Fruit fly (Drosophila melanogaster) whole organism, embryonic: ENCODE measurements around the gene Sil1.

Experiments used
- Antp ChIP-seq: fragments of 200-800 bp; sonication (Bioruptor generic); optimal IDR thresholded peaks from 3 replicates; lab custom pipeline; 2016; ENCODE audit warnings: missing biosample characterization, missing genetic modification characterization
- Atf6 ChIP-seq: fragments of 200-800 bp; sonication (Bioruptor generic); IDR thresholded peaks from 2 replicates; pipeline ENCODE4 v1.3.6; 2022; ENCODE audit warnings: missing biosample characterization, missing genetic modification characterization
- B-H1 ChIP-seq: fragments of 200-800 bp; sonication (Bioruptor generic); IDR thresholded peaks from 3 replicates; pipeline ENCODE4 v1.3.6; 2022; ENCODE audit warnings: missing biosample characterization, missing genetic modification characterization
- Bteb2 ChIP-seq: fragments of 200-800 bp; sonication (Bioruptor generic); optimal IDR thresholded peaks from 2 replicates; lab custom pipeline; 2016; ENCODE audit warnings: missing biosample characterization, missing genetic modification characterization
- CG10462 ChIP-seq: fragments of 200-800 bp; sonication (Bioruptor generic); optimal IDR thresholded peaks from 2 replicates; lab custom pipeline; 2016; ENCODE audit warnings: missing biosample characterization, missing genetic modification characterization
- CG10959 ChIP-seq: fragments of 200-800 bp; sonication (Bioruptor generic); IDR thresholded peaks from 2 replicates; pipeline ENCODE4 v1.3.6; 2022; ENCODE audit warnings: missing biosample characterization, missing genetic modification characterization
- CG11247 ChIP-seq: fragments of 200-800 bp; sonication (Bioruptor generic); IDR thresholded peaks from 2 replicates; pipeline ENCODE4 v1.3.6; 2022; ENCODE audit warnings: missing biosample characterization, missing genetic modification characterization
- CG11560 ChIP-seq: fragments of 200-800 bp; sonication (Bioruptor generic); IDR thresholded peaks from 3 replicates; pipeline ENCODE4 v1.3.6; 2022; ENCODE audit warnings: missing biosample characterization, missing genetic modification characterization
- CG1233 ChIP-seq: fragments of 200-800 bp; sonication (Bioruptor generic); optimal IDR thresholded peaks from 4 replicates; lab custom pipeline; 2018; ENCODE audit warnings: missing biosample characterization, mild to moderate bottlenecking, missing genetic modification characterization
- CG12769 ChIP-seq: fragments of 200-800 bp; sonication (Bioruptor generic); optimal IDR thresholded peaks from 2 replicates; lab custom pipeline; 2019; ENCODE audit warnings: missing biosample characterization, mild to moderate bottlenecking, missing genetic modification characterization, moderate library complexity
- CG15011 ChIP-seq: fragments of 200-800 bp; sonication (Bioruptor generic); optimal IDR thresholded peaks from 3 replicates; lab custom pipeline; 2018; ENCODE audit warnings: missing biosample characterization, mild to moderate bottlenecking, missing genetic modification characterization
- CG15696 ChIP-seq: fragments of 200-800 bp; sonication (Bioruptor generic); optimal IDR thresholded peaks from 2 replicates; lab custom pipeline; 2019; ENCODE audit warnings: missing biosample characterization, mild to moderate bottlenecking, missing genetic modification characterization, moderate library complexity
- CG18476 ChIP-seq: fragments of 200-800 bp; sonication (Bioruptor generic); optimal IDR thresholded peaks from 2 replicates; lab custom pipeline; 2016; ENCODE audit warnings: missing biosample characterization, mild to moderate bottlenecking, missing genetic modification characterization
- CG18764 ChIP-seq: fragments of 200-800 bp; sonication (Bioruptor generic); optimal IDR thresholded peaks from 3 replicates; lab custom pipeline; 2016; ENCODE audit warnings: missing biosample characterization, missing genetic modification characterization
- CG2120 ChIP-seq: fragments of 200-800 bp; sonication (Bioruptor generic); optimal IDR thresholded peaks from 3 replicates; lab custom pipeline; 2016; ENCODE audit warnings: missing biosample characterization, missing genetic modification characterization
- CG2202 ChIP-seq: fragments of 200-800 bp; sonication (Bioruptor generic); optimal IDR thresholded peaks from 2 replicates; lab custom pipeline; 2018; ENCODE audit warnings: missing biosample characterization, mild to moderate bottlenecking, missing genetic modification characterization
- CG2712 ChIP-seq: fragments of 200-800 bp; optimal IDR thresholded peaks from 3 replicates; lab custom pipeline; 2019; ENCODE audit warnings: missing biosample characterization, mild to moderate bottlenecking, missing genetic modification characterization, moderate library complexity
- CG3838 ChIP-seq: fragments of 200-800 bp; sonication (Bioruptor generic); optimal IDR thresholded peaks from 3 replicates; lab custom pipeline; 2016; ENCODE audit warnings: missing biosample characterization, missing genetic modification characterization
- CG6683 ChIP-seq: fragments of 200-800 bp; sonication (Bioruptor generic); optimal IDR thresholded peaks from 2 replicates; lab custom pipeline; 2017; ENCODE audit warnings: missing biosample characterization, mild to moderate bottlenecking, missing genetic modification characterization, missing genetic modification reagents
- CG7372 ChIP-seq: fragments of 200-800 bp; sonication (Bioruptor generic); IDR thresholded peaks from 2 replicates; pipeline ENCODE4 v1.3.6; 2022; ENCODE audit warnings: missing biosample characterization, missing genetic modification characterization
- CG7556 ChIP-seq: fragments of 200-800 bp; sonication (Bioruptor generic); optimal IDR thresholded peaks from 2 replicates; lab custom pipeline; 2017; ENCODE audit warnings: missing biosample characterization, mild to moderate bottlenecking, missing genetic modification characterization
- CG9932 ChIP-seq: fragments of 200-800 bp; sonication (Bioruptor generic); IDR thresholded peaks from 2 replicates; pipeline ENCODE4 v1.3.6; 2022; ENCODE audit warnings: missing biosample characterization, missing genetic modification characterization
- Dfd ChIP-seq, 2 experiments: fragments of >200 bp; optimal IDR thresholded peaks; 2 replicates each; lab custom pipeline; 2017; ENCODE audit warnings: missing biosample characterization in 2 of 2, missing genetic modification characterization in 2 of 2
- E2f2 ChIP-seq: fragments of 200-800 bp; sonication (Bioruptor generic); IDR thresholded peaks from 2 replicates; pipeline ENCODE4 v1.3.6; 2022; ENCODE audit warnings: missing biosample characterization, missing genetic modification characterization
- Fer3 ChIP-seq: fragments of 200-800 bp; sonication (Bioruptor generic); optimal IDR thresholded peaks from 2 replicates; lab custom pipeline; 2018; ENCODE audit warnings: missing biosample characterization, mild to moderate bottlenecking, missing genetic modification characterization, moderate library complexity
- H2.0 ChIP-seq: fragments of 200-800 bp; sonication (Bioruptor generic); IDR thresholded peaks from 2 replicates; pipeline ENCODE4 v1.3.6; 2022; ENCODE audit warnings: missing biosample characterization, missing genetic modification characterization
- Hmr ChIP-seq: fragments of 200-800 bp; sonication (Bioruptor generic); optimal IDR thresholded peaks from 3 replicates; lab custom pipeline; 2017; ENCODE audit warnings: mild to moderate bottlenecking, missing biosample characterization, missing genetic modification reagents, missing genetic modification characterization
- Hr78 ChIP-seq, 2 experiments: fragments of 200-800 bp in 1 of 2; fragments of >200 bp in 1 of 2; sonication (Bioruptor generic) in 1 of 2; optimal IDR thresholded peaks; 2 replicates each; lab custom pipeline; 2017 to 2019; ENCODE audit warnings: missing biosample characterization in 2 of 2, missing genetic modification characterization in 2 of 2, mild to moderate bottlenecking in 1 of 2, moderate library complexity in 1 of 2
- MTF-1 ChIP-seq: fragments of 200-800 bp; sonication (Bioruptor generic); optimal IDR thresholded peaks from 2 replicates; lab custom pipeline; 2018; ENCODE audit warnings: missing biosample characterization, mild to moderate bottlenecking, missing genetic modification characterization, borderline replicate concordance
- NC2α ChIP-seq: fragments of 200-800 bp; sonication (Bioruptor generic); optimal IDR thresholded peaks from 2 replicates; lab custom pipeline; 2016; ENCODE audit warnings: missing biosample characterization, missing genetic modification characterization
- Nf-YC ChIP-seq: fragments of 200-800 bp; optimal IDR thresholded peaks from 3 replicates; lab custom pipeline; 2019; ENCODE audit warnings: missing biosample characterization, mild to moderate bottlenecking, missing genetic modification characterization, moderate library complexity
- ab ChIP-seq: fragments of 200-800 bp; sonication (Bioruptor generic); optimal IDR thresholded peaks from 2 replicates; lab custom pipeline; 2016; ENCODE audit warnings: missing biosample characterization, missing genetic modification characterization
- ap ChIP-seq: fragments of 200-800 bp; sonication (Bioruptor generic); IDR thresholded peaks from 2 replicates; pipeline ENCODE4 v1.3.6; 2022; ENCODE audit warnings: missing biosample characterization, missing genetic modification characterization
- ash1 ChIP-seq: fragments of 200-800 bp; sonication (Bioruptor generic); optimal IDR thresholded peaks from 2 replicates; lab custom pipeline; 2018; ENCODE audit warnings: missing biosample characterization, mild to moderate bottlenecking, missing genetic modification characterization
- chinmo ChIP-seq: fragments of 200-800 bp; sonication (Bioruptor generic); IDR thresholded peaks from 4 replicates; pipeline ENCODE4 v1.3.6; 2022; ENCODE audit warnings: missing biosample characterization, missing genetic modification characterization; ENCODE audit not compliant: partially characterized antibody
- chm ChIP-seq: fragments of 200-800 bp; sonication (Bioruptor generic); IDR thresholded peaks from 2 replicates; pipeline ENCODE4 v1.3.6; 2022; ENCODE audit warnings: missing biosample characterization, missing genetic modification characterization
- crc ChIP-seq: fragments of 200-800 bp; sonication (Bioruptor generic); optimal IDR thresholded peaks from 2 replicates; lab custom pipeline; 2016; ENCODE audit warnings: missing biosample characterization, missing genetic modification characterization
- croc ChIP-seq: fragments of 200-800 bp; sonication (Bioruptor generic); conservative IDR thresholded peaks from 3 replicates; pipeline ENCODE4 v1.3.6; 2022; ENCODE audit warnings: missing biosample characterization, missing genetic modification characterization
- dmrt99B ChIP-seq: fragments of 200-800 bp; sonication (Bioruptor generic); optimal IDR thresholded peaks from 2 replicates; lab custom pipeline; 2018; ENCODE audit warnings: missing biosample characterization, mild to moderate bottlenecking, missing genetic modification characterization, moderate library complexity
- ems ChIP-seq: fragments of 200-800 bp; sonication (Bioruptor generic); optimal IDR thresholded peaks from 3 replicates; lab custom pipeline; 2016; ENCODE audit warnings: missing biosample characterization, missing genetic modification characterization
- eve ChIP-seq, 2 experiments: fragments of >200 bp; optimal IDR thresholded peaks; 2 replicates each; lab custom pipeline; 2017; ENCODE audit warnings: missing biosample characterization in 2 of 2, missing genetic modification characterization in 2 of 2
- ken ChIP-seq: fragments of 200-800 bp; sonication (Bioruptor generic); IDR thresholded peaks from 3 replicates; pipeline ENCODE4 v1.3.6; 2022; ENCODE audit warnings: missing biosample characterization, missing genetic modification characterization
- org-1 ChIP-seq: fragments of 200-800 bp; sonication (Bioruptor generic); optimal IDR thresholded peaks from 2 replicates; lab custom pipeline; 2017; ENCODE audit warnings: missing biosample characterization, missing genetic modification characterization
- ro ChIP-seq: fragments of 200-800 bp; sonication (Bioruptor generic); IDR thresholded peaks from 2 replicates; pipeline ENCODE4 v1.3.6; 2022; ENCODE audit warnings: missing biosample characterization, missing genetic modification characterization
- row ChIP-seq: fragments of 200-800 bp; sonication (Bioruptor generic); IDR thresholded peaks from 3 replicates; pipeline ENCODE4 v1.3.6; 2022; ENCODE audit warnings: missing biosample characterization, missing genetic modification characterization
- sob ChIP-seq: fragments of 200-800 bp; sonication (Bioruptor generic); IDR thresholded peaks from 2 replicates; pipeline ENCODE4 v1.3.6; 2022; ENCODE audit warnings: missing biosample characterization, missing genetic modification characterization
- sqz ChIP-seq: fragments of 200-800 bp; sonication (Bioruptor generic); optimal IDR thresholded peaks from 3 replicates; lab custom pipeline; 2018; ENCODE audit warnings: missing biosample characterization, mild to moderate bottlenecking, missing genetic modification characterization
- vfl ChIP-seq: fragments of 200-800 bp; sonication (Bioruptor generic); optimal IDR thresholded peaks from 2 replicates; lab custom pipeline; 2016; ENCODE audit warnings: missing biosample characterization, missing genetic modification characterization
- vvl ChIP-seq: fragments of 200-800 bp; sonication (Bioruptor generic); IDR thresholded peaks from 2 replicates; pipeline ENCODE4 v1.3.6; 2022; ENCODE audit warnings: missing biosample characterization, missing genetic modification characterization
- yki ChIP-seq: fragments of >200 bp; optimal IDR thresholded peaks from 3 replicates; lab custom pipeline; 2018

Sil1 gene

DNA sequence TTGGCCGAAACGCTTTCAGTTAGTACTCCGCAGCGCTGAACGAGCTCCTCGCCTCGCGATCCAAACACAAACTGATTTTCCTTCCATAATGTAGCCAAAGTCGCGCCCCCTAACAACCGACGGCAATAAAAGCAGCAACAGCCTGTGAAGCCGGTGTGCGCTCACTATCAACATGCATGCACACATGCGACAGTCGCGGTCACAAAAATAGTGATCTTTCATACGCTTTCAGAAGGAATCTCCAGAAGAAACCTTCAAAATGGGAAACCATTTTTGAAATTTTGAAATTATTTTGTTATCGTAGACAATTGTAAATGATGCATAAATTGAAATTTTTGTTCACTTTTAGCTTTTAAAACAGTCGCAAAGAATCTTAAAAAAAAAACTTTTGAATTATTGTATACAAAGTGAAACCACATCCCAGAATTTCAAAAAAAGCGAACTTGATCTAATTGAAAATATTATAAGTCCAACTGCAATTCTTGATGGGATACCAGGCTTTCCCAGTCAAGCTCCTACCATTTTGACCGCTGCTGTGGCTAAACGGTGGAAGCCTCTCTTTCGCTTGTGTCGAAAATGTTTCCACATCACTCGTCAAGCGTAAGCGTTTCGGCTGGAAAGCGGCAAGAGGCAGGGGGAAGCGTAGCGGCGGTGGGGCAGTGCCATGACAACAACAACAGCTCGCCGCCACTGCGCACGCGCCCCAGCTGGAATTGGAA lies 2.9 kb downstream of the Sil1 start, which contains the start of gene Cad96Cb (continued):
- TF ChIP-seq chinmo (GFP tag; lab: Robert Waterston, UW): no peak
- no peak for TF ChIP-seq CG11560 (tag; lab: Robert Waterston, UW)
- no peak for TF ChIP-seq ash1
- TF ChIP-seq vvl (GFP tag; lab: Robert Waterston, UW): peak; percentile 63
- no peak for TF ChIP-seq CG12769 (tag; lab: Kevin White, UChicago)
- peak; percentile 71; the same call in 2 of the 3 replicates for TF ChIP-seq ken (GFP tag; lab: Robert Waterston, UW)
- TF ChIP-seq ap (GFP tag; lab: Robert Waterston, UW): peak; percentile 43; the same call in 1 of the 2 replicates
- peak; percentile 59 for TF ChIP-seq crc
- TF ChIP-seq CG2712: peak; percentile 91
- peak; percentile 77 for TF ChIP-seq CG15011
- no peak for TF ChIP-seq vfl (GFP tag; lab: Kevin White, UChicago)
- TF ChIP-seq CG10959 (GFP tag; lab: Robert Waterston, UW): peak; percentile 36
- peak; percentile 50 for TF ChIP-seq E2f2 (GFP tag; lab: Robert Waterston, UW)
- TF ChIP-seq sob (GFP tag; lab: Robert Waterston, UW): no peak
- no peak for TF ChIP-seq MTF-1 (GFP tag; lab: Kevin White, UChicago)
- TF ChIP-seq B-H1 (GFP tag; lab: Robert Waterston, UW): no peak; the same call in 2 of the 3 replicates
- TF ChIP-seq CG3838 (GFP tag; lab: Kevin White, UChicago): peak; percentile 28
- TF ChIP-seq CG18476: peak; percentile 80
- TF ChIP-seq sqz (GFP tag; lab: Kevin White, UChicago): peak; percentile 24
- peak; percentile 36; the same call in 1 of the 2 replicates for TF ChIP-seq Atf6 (GFP tag; lab: Robert Waterston, UW)
- TF ChIP-seq CG2202 (tag; lab: Kevin White, UChicago): peak; percentile 48
- TF ChIP-seq yki (lab: Kevin White, UChicago): no peak
- TF ChIP-seq Hmr (GFP tag; lab: Kevin White, UChicago): peak; percentile 58
- 0 out of 2 replicates have a peak, but pooled peaks have one; percentile 10 for TF ChIP-seq chm (GFP tag; lab: Robert Waterston, UW)
- TF ChIP-seq CG11247 (GFP tag; lab: Robert Waterston, UW): peak; percentile 30; the same call in 1 of the 2 replicates
- no peak for TF ChIP-seq ro (GFP tag; lab: Robert Waterston, UW)
- peak; percentile 85 for TF ChIP-seq CG1233
- peak; percentile 62 for TF ChIP-seq NC2α (GFP tag; lab: Kevin White, UChicago)
- no peak for TF ChIP-seq CG2120 (GFP tag; lab: Kevin White, UChicago)
- TF ChIP-seq Fer3 (tag; lab: Kevin White, UChicago): peak; percentile 53
- no peak for TF ChIP-seq eve (GFP tag; optimal IDR thresholded peaks at IDR 0.05; lab: Kevin White, UChicago)
- peak; percentile 38; the same call in 1 of the 2 replicates for TF ChIP-seq H2.0 (GFP tag; lab: Robert Waterston, UW)
- peak; percentile 66 for TF ChIP-seq ab (GFP tag; lab: Kevin White, UChicago)
- no peak for TF ChIP-seq CG9932 (GFP tag; lab: Robert Waterston, UW)
- TF ChIP-seq Antp (GFP tag; lab: Kevin White, UChicago): peak; percentile 67
- TF ChIP-seq CG7556 (GFP tag; lab: Kevin White, UChicago): peak; percentile 95
- peak; percentile 76 for TF ChIP-seq CG18764 (GFP tag; lab: Kevin White, UChicago)
- peak; percentile 76 for TF ChIP-seq CG15696
- TF ChIP-seq croc (GFP tag; lab: Robert Waterston, UW): peak; percentile 74
- TF ChIP-seq org-1 (GFP tag; lab: Kevin White, UChicago): peak; percentile 87
- no peak for TF ChIP-seq CG6683 (GFP tag; lab: Kevin White, UChicago)
- TF ChIP-seq ems (GFP tag; lab: Kevin White, UChicago): peak; percentile 76
- no peak for TF ChIP-seq Dfd (GFP tag; optimal IDR thresholded peaks at IDR 0.05; lab: Kevin White, UChicago)
- TF ChIP-seq dmrt99B (tag; lab: Kevin White, UChicago): peak; percentile 93
- peak; percentile 57; the same call in 1 of the 2 replicates for TF ChIP-seq CG7372 (GFP tag; lab: Robert Waterston, UW)
- peak; percentile 72 for TF ChIP-seq CG10462
- TF ChIP-seq Bteb2 (GFP tag; lab: Kevin White, UChicago): peak; percentile 78
- no peak for TF ChIP-seq Nf-YC (tag; lab: Kevin White, UChicago)
- peak; percentile 66; the same call in 2 of the 3 replicates for TF ChIP-seq row (GFP tag; lab: Robert Waterston, UW)
- TF ChIP-seq Hr78 (GFP tag; optimal IDR thresholded peaks at IDR 0.05; lab: Kevin White, UChicago): peak in 1 of 2 experiments; percentile 85
